Worm (Caenorhabditis elegans) whole organism, young adult: ENCODE measurements around the gene sup-26.

Source experiments
- B0019.2 ChIP-seq: fragments of 200-800 bp; sonication (Bioruptor generic); conservative IDR thresholded peaks from 2 replicates; pipeline ENCODE4 v1.3.6; 2022; ENCODE audit warnings: missing genetic modification reagents, missing genetic modification characterization, missing compliant biosample characterization
- B0261.1 ChIP-seq: sonication (generic microtip); optimal IDR thresholded peaks from 2 replicates; lab custom pipeline; 2016; ENCODE audit warnings: mild to moderate bottlenecking, missing genetic modification characterization, moderate library complexity, missing compliant biosample characterization
- C06A6.2 ChIP-seq: fragments of 200-800 bp; sonication (Bioruptor generic); conservative IDR thresholded peaks from 2 replicates; pipeline ENCODE4 v1.3.6; 2022; ENCODE audit warnings: missing genetic modification characterization, missing compliant biosample characterization
- F10E7.11 ChIP-seq: sonication (generic microtip); optimal IDR thresholded peaks from 2 replicates; lab custom pipeline; 2017; ENCODE audit warnings: mild to moderate bottlenecking, missing genetic modification characterization, moderate library complexity, missing compliant biosample characterization
- F49E8.2 ChIP-seq: sonication (generic microtip); optimal IDR thresholded peaks from 3 replicates; lab custom pipeline; 2017; ENCODE audit warnings: missing genetic modification characterization, mild to moderate bottlenecking, missing compliant biosample characterization, antibody characterized with exemption, moderate library complexity; ENCODE audit not compliant: insufficient read depth
- F57C9.4 ChIP-seq: sonication (generic microtip); optimal IDR thresholded peaks from 2 replicates; lab custom pipeline; 2017; ENCODE audit warnings: mild to moderate bottlenecking, missing genetic modification characterization, missing compliant biosample characterization
- T07F8.4 ChIP-seq: sonication (generic microtip); optimal IDR thresholded peaks from 2 replicates; lab custom pipeline; 2016; ENCODE audit warnings: mild to moderate bottlenecking, missing genetic modification characterization, moderate library complexity, missing compliant biosample characterization
- Y79H2A.3 ChIP-seq: fragments of 200-800 bp; sonication (Bioruptor generic); conservative IDR thresholded peaks from 2 replicates; pipeline ENCODE4 v1.3.6; 2022; ENCODE audit warnings: missing genetic modification reagents, missing genetic modification characterization, missing compliant biosample characterization
- ama-1 ChIP-seq, 3 experiments: fragments of 150-350 bp in 1 of 3; sonication (generic microtip) in 2 of 3; optimal IDR thresholded peaks; 2 replicates each; lab custom pipeline; 2014 to 2018; ENCODE audit warnings: missing biosample characterization in 2 of 3, missing genetic modification characterization in 2 of 3, missing genetic modification reagents in 2 of 3
- atf-7 ChIP-seq: sonication (generic microtip); optimal IDR thresholded peaks from 2 replicates; lab custom pipeline; 2017; ENCODE audit warnings: mild to moderate bottlenecking, missing genetic modification characterization, missing compliant biosample characterization
- attf-3 ChIP-seq: fragments of 200-800 bp; sonication (Bioruptor generic); conservative IDR thresholded peaks from 2 replicates; pipeline ENCODE4 v1.3.6; 2022; ENCODE audit warnings: missing genetic modification reagents, missing genetic modification characterization, missing compliant biosample characterization
- attf-6 ChIP-seq: fragments of 200-800 bp; sonication (Bioruptor generic); IDR thresholded peaks from 2 replicates; pipeline ENCODE4 v1.3.6; 2022; ENCODE audit warnings: missing genetic modification reagents, missing genetic modification characterization, missing compliant biosample characterization
- ccch-3 ChIP-seq: fragments of 200-800 bp; sonication (Bioruptor generic); optimal IDR thresholded peaks from 2 replicates; lab custom pipeline; 2018; ENCODE audit warnings: mild to moderate bottlenecking, missing genetic modification characterization, missing compliant biosample characterization
- ceh-100 ChIP-seq: fragments of 200-800 bp; sonication (Bioruptor generic); IDR thresholded peaks from 2 replicates; pipeline ENCODE4 v1.3.6; 2022; ENCODE audit warnings: missing genetic modification reagents, missing genetic modification characterization, missing compliant biosample characterization
- ceh-58 ChIP-seq: fragments of 200-800 bp; sonication (Bioruptor generic); IDR thresholded peaks from 2 replicates; pipeline ENCODE4 v1.3.6; 2022; ENCODE audit warnings: missing genetic modification characterization, missing compliant biosample characterization
- ceh-91 ChIP-seq: fragments of 200-800 bp; sonication (Bioruptor generic); IDR thresholded peaks from 2 replicates; pipeline ENCODE4 v1.3.6; 2022; ENCODE audit warnings: missing genetic modification reagents, missing genetic modification characterization, missing compliant biosample characterization
- chd-7 ChIP-seq: sonication (generic microtip); optimal IDR thresholded peaks from 2 replicates; lab custom pipeline; 2016; ENCODE audit warnings: mild to moderate bottlenecking, missing genetic modification characterization, moderate library complexity, missing compliant biosample characterization
- dpl-1 ChIP-seq: fragments of 150-350 bp; optimal IDR thresholded peaks from 2 replicates; lab custom pipeline; 2014; ENCODE audit warnings: missing biosample characterization, missing genetic modification reagents, missing genetic modification characterization
- efl-1 ChIP-seq: fragments of 150-350 bp; optimal IDR thresholded peaks from 2 replicates; lab custom pipeline; 2014; ENCODE audit warnings: missing biosample characterization, missing genetic modification reagents, missing genetic modification characterization
- fkh-3 ChIP-seq: sonication (generic microtip); optimal IDR thresholded peaks from 2 replicates; lab custom pipeline; 2016; ENCODE audit warnings: mild to moderate bottlenecking, missing genetic modification characterization, missing compliant biosample characterization
- him-1 ChIP-seq: sonication (generic microtip); optimal IDR thresholded peaks from 2 replicates; lab custom pipeline; 2016; ENCODE audit warnings: missing genotype, missing genetic modification reagents, missing genetic modification characterization, missing compliant biosample characterization
- hlh-12 ChIP-seq: sonication (generic microtip); optimal IDR thresholded peaks from 2 replicates; lab custom pipeline; 2016; ENCODE audit warnings: missing genetic modification characterization, missing compliant biosample characterization
- hlh-26 ChIP-seq: fragments of 200-800 bp; sonication (Bioruptor generic); conservative IDR thresholded peaks from 2 replicates; pipeline ENCODE4 v1.3.6; 2022; ENCODE audit warnings: missing genetic modification reagents, missing genetic modification characterization, missing compliant biosample characterization
- lin-54 ChIP-seq: fragments of 200-800 bp; sonication (Bioruptor generic); optimal IDR thresholded peaks from 2 replicates; lab custom pipeline; 2018; ENCODE audit warnings: mild to moderate bottlenecking, missing genetic modification characterization, missing compliant biosample characterization
- lir-1 ChIP-seq: fragments of 200-800 bp; sonication (Bioruptor generic); conservative IDR thresholded peaks from 2 replicates; pipeline ENCODE4 v1.3.6; 2022; ENCODE audit warnings: missing genetic modification reagents, missing genetic modification characterization, missing compliant biosample characterization
- mcd-1 ChIP-seq: fragments of 200-800 bp; sonication (Bioruptor generic); IDR thresholded peaks from 2 replicates; pipeline ENCODE4 v1.3.6; 2022; ENCODE audit warnings: missing genetic modification reagents, missing genetic modification characterization, missing compliant biosample characterization
- nhr-179 ChIP-seq: sonication (generic microtip); optimal IDR thresholded peaks from 2 replicates; lab custom pipeline; 2016; ENCODE audit warnings: mild to moderate bottlenecking, missing genetic modification characterization, missing compliant biosample characterization
- nhr-80 ChIP-seq: sonication (generic microtip); optimal IDR thresholded peaks from 2 replicates; lab custom pipeline; 2016; ENCODE audit warnings: missing genetic modification characterization, missing compliant biosample characterization
- pbrm-1 ChIP-seq: fragments of 200-800 bp; sonication (Bioruptor generic); IDR thresholded peaks from 2 replicates; pipeline ENCODE4 v1.3.6; 2022; ENCODE audit warnings: missing genetic modification reagents, missing genetic modification characterization, missing compliant biosample characterization
- pha-4 ChIP-seq: fragments of 150-350 bp; sonication (generic microtip); optimal IDR thresholded peaks from 2 replicates; lab custom pipeline; 2014; ENCODE audit warnings: missing biosample characterization, missing genetic modification reagents, missing genetic modification characterization
- rcor-1 ChIP-seq: fragments of 200-800 bp; sonication (Bioruptor generic); IDR thresholded peaks from 2 replicates; pipeline ENCODE4 v1.3.6; 2022; ENCODE audit warnings: missing genetic modification reagents, missing genetic modification characterization, missing compliant biosample characterization
- snpc-1.1 ChIP-seq: sonication (generic microtip); optimal IDR thresholded peaks from 2 replicates; lab custom pipeline; 2017; ENCODE audit warnings: missing genetic modification characterization, mild to moderate bottlenecking, missing compliant biosample characterization, antibody characterized with exemption, moderate library complexity, missing genotype, missing genetic modification reagents; ENCODE audit not compliant: insufficient read depth
- snpc-1.3 ChIP-seq: sonication (generic microtip); optimal IDR thresholded peaks from 2 replicates; lab custom pipeline; 2017; ENCODE audit warnings: missing genetic modification characterization, mild to moderate bottlenecking, missing compliant biosample characterization, antibody characterized with exemption, moderate library complexity, missing genotype, missing genetic modification reagents; ENCODE audit not compliant: insufficient read depth
- snpc-3.4 ChIP-seq: sonication (generic microtip); optimal IDR thresholded peaks from 2 replicates; lab custom pipeline; 2017; ENCODE audit warnings: missing genetic modification characterization, mild to moderate bottlenecking, missing compliant biosample characterization, antibody characterized with exemption, moderate library complexity, missing genotype, missing genetic modification reagents
- snpc-4 ChIP-seq, 5 experiments: fragments of 150-350 bp in 1 of 5; sonication (generic microtip) in 4 of 5; optimal IDR thresholded peaks; 2 replicates each; lab custom pipeline; 2014 to 2018; ENCODE audit warnings: missing genetic modification characterization in 5 of 5, missing biosample characterization in 3 of 5, antibody characterized with exemption in 2 of 5, mild to moderate bottlenecking in 2 of 5, missing compliant biosample characterization in 2 of 5, missing genotype in 2 of 5, moderate library complexity in 2 of 5, missing genetic modification reagents in 1 of 5
- somi-1 ChIP-seq: fragments of 200-800 bp; sonication (Bioruptor generic); optimal IDR thresholded peaks from 2 replicates; lab custom pipeline; 2018; ENCODE audit warnings: mild to moderate bottlenecking, missing genetic modification characterization, missing compliant biosample characterization
- tbp1 ChIP-seq: fragments of 200-800 bp; sonication (Bioruptor generic); optimal IDR thresholded peaks from 2 replicates; lab custom pipeline; 2018; ENCODE audit warnings: mild to moderate bottlenecking, missing genetic modification characterization, missing compliant biosample characterization
- xnd-1 ChIP-seq: sonication (generic microtip); optimal IDR thresholded peaks from 2 replicates; lab custom pipeline; 2016; ENCODE audit warnings: missing genotype, missing genetic modification reagents, missing genetic modification characterization, missing compliant biosample characterization
- zfh-2 ChIP-seq: fragments of 200-800 bp; sonication (Bioruptor generic); conservative IDR thresholded peaks from 2 replicates; pipeline ENCODE4 v1.3.6; 2022; ENCODE audit warnings: missing genetic modification reagents, missing genetic modification characterization, missing compliant biosample characterization
- ztf-25 ChIP-seq: fragments of 200-800 bp; sonication (Bioruptor generic); IDR thresholded peaks from 2 replicates; pipeline ENCODE4 v1.3.6; 2022; ENCODE audit warnings: missing genetic modification reagents, missing genetic modification characterization, missing compliant biosample characterization

Gene sup-26

DNA sequence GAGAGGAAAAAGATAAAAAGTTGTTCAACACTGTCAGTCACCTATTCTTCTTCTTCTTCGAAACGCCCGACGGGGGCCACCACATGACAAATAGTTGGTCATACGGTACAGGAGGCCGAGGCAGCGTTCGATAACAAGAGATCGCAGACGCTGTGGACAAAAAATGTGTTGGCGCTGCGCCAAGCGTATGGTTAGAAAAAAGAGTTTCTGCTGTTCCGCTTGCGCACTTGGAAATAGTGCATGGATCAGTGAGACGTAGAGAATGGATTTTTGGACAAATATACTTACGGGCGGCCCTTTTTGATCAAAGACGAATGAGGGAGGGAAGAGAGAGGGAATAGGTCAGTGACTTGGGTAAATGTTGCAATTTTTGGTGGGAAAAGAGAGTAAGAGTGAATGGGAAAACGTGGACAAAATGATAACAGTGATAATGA, 4.7 kb upstream of the sup-26 start (continued):
- TF ChIP-seq ztf-25 (GFP tag; lab: Robert Waterston, UW) (no peak), nhr-80 (tag; lab: Kevin White, UChicago) (peak; percentile 88), mcd-1 (GFP tag; lab: Robert Waterston, UW) (peak; percentile 61), somi-1 (GFP tag; lab: Kevin White, UChicago) (peak; percentile 75), pbrm-1 (GFP tag; lab: Robert Waterston, UW) (0 out of 2 replicates have a peak, but pooled peaks have one; percentile 52), hlh-12 (tag; lab: Kevin White, UChicago) (no peak), ceh-91 (no peak), ccch-3 (no peak), hlh-26 (GFP tag; lab: Robert Waterston, UW) (no peak), lin-54 (GFP tag; lab: Kevin White, UChicago) (peak; percentile 32), pha-4 (tag; lab: Kevin White, UChicago) (peak; percentile 57), fkh-3 (no peak), ama-1 (optimal IDR thresholded peaks at IDR 0.05; lab: Kevin White, UChicago) (no peak), ama-1 (GFP tag; optimal IDR thresholded peaks at IDR 0.05; lab: Kevin White, UChicago) (no peak), B0019.2 (no peak), F10E7.11 (tag; lab: Kevin White, UChicago) (no peak), T07F8.4 (tag; lab: Kevin White, UChicago) (no peak), C06A6.2 (GFP tag; lab: Robert Waterston, UW) (no peak; the same call in 1 of the 2 replicates), F49E8.2 (tag; lab: Kevin White, UChicago) (no peak), F57C9.4 (tag; lab: Kevin White, UChicago) (no peak), nhr-179 (tag; lab: Kevin White, UChicago) (no peak), ceh-58 (GFP tag; lab: Robert Waterston, UW) (no peak), snpc-1.3 (tag; lab: Kevin White, UChicago) (no peak), rcor-1 (GFP tag; lab: Robert Waterston, UW) (0 out of 2 replicates have a peak, but pooled peaks have one; percentile 10), atf-7 (peak; percentile 77), xnd-1 (tag; lab: Kevin White, UChicago) (no peak), attf-3 (GFP tag; lab: Robert Waterston, UW) (no peak), Y79H2A.3 (GFP tag; lab: Robert Waterston, UW) (no peak), dpl-1 (no peak), snpc-4 (GFP tag; optimal IDR thresholded peaks at IDR 0.05; lab: Kevin White, UChicago) (no peak), snpc-4 (tag; optimal IDR thresholded peaks at IDR 0.05; lab: Kevin White, UChicago) (peak in 3 of 4 experiments; percentile 20 to 57 (median 52)), him-1 (tag; lab: Kevin White, UChicago) (no peak), chd-7 (tag; lab: Kevin White, UChicago) (peak; percentile 51), snpc-1.1 (tag; lab: Kevin White, UChicago) (no peak), B0261.1 (no peak), efl-1 (GFP tag; lab: Kevin White, UChicago) (no peak), snpc-3.4 (tag; lab: Kevin White, UChicago) (no peak), tbp1 (GFP tag; lab: Kevin White, UChicago) (peak; percentile 43), ceh-100 (GFP tag; lab: Robert Waterston, UW) (no peak), zfh-2 (peak; percentile 73), lir-1 (GFP tag; lab: Robert Waterston, UW) (0 out of 2 replicates have a peak, but pooled peaks have one; percentile 29), attf-6 (GFP tag; lab: Robert Waterston, UW) (no peak)
